Fruit fly (Drosophila melanogaster) whole organism, adult: Measurements from ENCODE around the gene CG7071.

Source experiments
- CG11617 ChIP-seq: fragments of 200-800 bp; sonication (Bioruptor generic); optimal IDR thresholded peaks from 2 replicates; lab custom pipeline; 2017; ENCODE audit warnings: mild to moderate bottlenecking, missing biosample characterization, missing genetic modification reagents, missing genetic modification characterization
- CG12768 ChIP-seq: fragments of 200-800 bp; sonication (Bioruptor generic); optimal IDR thresholded peaks from 2 replicates; lab custom pipeline; 2017; ENCODE audit warnings: missing biosample characterization, missing genetic modification characterization, mild to moderate bottlenecking, moderate library complexity, missing genetic modification reagents
- CG14711 ChIP-seq: fragments of 200-800 bp; sonication (Bioruptor generic); optimal IDR thresholded peaks from 2 replicates; lab custom pipeline; 2018; ENCODE audit warnings: missing biosample characterization, mild to moderate bottlenecking, missing genetic modification characterization, moderate library complexity
- CG1620 ChIP-seq: fragments of 200-800 bp; sonication (Bioruptor generic); optimal IDR thresholded peaks from 2 replicates; lab custom pipeline; 2016; ENCODE audit warnings: missing biosample characterization, missing genetic modification characterization
- CG33017 ChIP-seq: fragments of 200-800 bp; sonication (Bioruptor generic); optimal IDR thresholded peaks from 2 replicates; lab custom pipeline; 2018; ENCODE audit warnings: missing biosample characterization, mild to moderate bottlenecking, missing genetic modification characterization, moderate library complexity
- CG5204 ChIP-seq: fragments of 200-800 bp; sonication (Bioruptor generic); optimal IDR thresholded peaks from 2 replicates; lab custom pipeline; 2016; ENCODE audit warnings: missing biosample characterization, missing genetic modification characterization
- CG7045 ChIP-seq: fragments of 200-800 bp; sonication (Bioruptor generic); optimal IDR thresholded peaks from 2 replicates; lab custom pipeline; 2017; ENCODE audit warnings: missing biosample characterization, mild to moderate bottlenecking, missing genetic modification characterization
- CG7101 ChIP-seq: fragments of 200-800 bp; sonication (Bioruptor generic); optimal IDR thresholded peaks from 2 replicates; lab custom pipeline; 2018; ENCODE audit warnings: missing biosample characterization, mild to moderate bottlenecking, missing genetic modification characterization, moderate library complexity
- Clk ChIP-seq: fragments of 200-800 bp; sonication (Bioruptor generic); optimal IDR thresholded peaks from 2 replicates; lab custom pipeline; 2017; ENCODE audit warnings: missing biosample characterization, missing genetic modification characterization
- Crg-1 ChIP-seq: fragments of 200-800 bp; sonication (Bioruptor generic); optimal IDR thresholded peaks from 2 replicates; lab custom pipeline; 2016; ENCODE audit warnings: missing biosample characterization, missing genetic modification characterization
- Hr96 ChIP-seq: fragments of 200-800 bp; sonication (Bioruptor generic); optimal IDR thresholded peaks from 2 replicates; lab custom pipeline; 2016; ENCODE audit warnings: missing biosample characterization, missing genetic modification characterization
- Mnt ChIP-seq: fragments of 200-800 bp; sonication (Bioruptor generic); optimal IDR thresholded peaks from 2 replicates; lab custom pipeline; 2016; ENCODE audit warnings: missing biosample characterization, mild to moderate bottlenecking, missing genetic modification characterization
- bab1 ChIP-seq: fragments of 200-800 bp; sonication (Bioruptor generic); optimal IDR thresholded peaks from 3 replicates; lab custom pipeline; 2019; ENCODE audit warnings: missing biosample characterization, mild to moderate bottlenecking, missing genetic modification characterization, moderate library complexity
- cic ChIP-seq: fragments of 200-800 bp; sonication (Bioruptor generic); optimal IDR thresholded peaks from 2 replicates; lab custom pipeline; 2017; ENCODE audit warnings: missing biosample characterization, mild to moderate bottlenecking, missing genetic modification characterization, moderate library complexity
- cnc ChIP-seq, 2 experiments: fragments of >200 bp; optimal IDR thresholded peaks; 2 replicates each; lab custom pipeline; 2017
- kay ChIP-seq: fragments of 200-800 bp; sonication (Bioruptor generic); peaks from one replicate; lab custom pipeline; 2016; ENCODE audit warnings: missing biosample characterization, missing genetic modification characterization, borderline replicate concordance
- ovo ChIP-seq: fragments of 200-800 bp; sonication (Bioruptor generic); optimal IDR thresholded peaks from 2 replicates; lab custom pipeline; 2016; ENCODE audit warnings: missing biosample characterization, missing genetic modification characterization
- pad ChIP-seq: fragments of 200-800 bp; sonication (Bioruptor generic); optimal IDR thresholded peaks from 3 replicates; lab custom pipeline; 2017; ENCODE audit warnings: missing biosample characterization, missing genetic modification characterization, mild to moderate bottlenecking, moderate library complexity, missing genetic modification reagents
- tj ChIP-seq: fragments of 200-800 bp; sonication (Bioruptor generic); optimal IDR thresholded peaks from 3 replicates; lab custom pipeline; 2017; ENCODE audit warnings: missing biosample characterization, mild to moderate bottlenecking, missing genetic modification characterization, moderate library complexity
- toe ChIP-seq: fragments of 200-800 bp; sonication (Bioruptor generic); optimal IDR thresholded peaks from 2 replicates; lab custom pipeline; 2016; ENCODE audit warnings: missing biosample characterization, missing genetic modification characterization

CG7071 gene

dm6 chr3R:22362218-22362907 lies at the start of gene CG7071, which contains the start of the genes JMJD6 and Muted:
Gene CG7071, plus strand, starts transcription at chr3R:22362620.
Gene JMJD6, minus strand, starts transcription at chr3R:22362371.
Gene Muted, plus strand, starts transcription at chr3R:22362620.
- TF ChIP-seq bab1 (GFP tag; lab: Kevin White, UChicago) (peak; percentile 94), cnc (optimal IDR thresholded peaks at IDR 0.05; lab: Kevin White, UChicago) (no peak), Crg-1 (GFP tag; lab: Kevin White, UChicago) (peak; percentile 88), CG7101 (tag; lab: Kevin White, UChicago) (peak; percentile 95), CG33017 (tag; lab: Kevin White, UChicago) (peak; percentile 90), kay (no peak), Clk (GFP tag; lab: Kevin White, UChicago) (peak; percentile 90), CG1620 (GFP tag; lab: Kevin White, UChicago) (peak; percentile 96), tj (GFP tag; lab: Kevin White, UChicago) (peak; percentile 78), CG14711 (tag; lab: Kevin White, UChicago) (peak; percentile 88), CG7045 (GFP tag; lab: Kevin White, UChicago) (peak; percentile 90), Hr96 (GFP tag; lab: Kevin White, UChicago) (peak; percentile 86), toe (GFP tag; lab: Kevin White, UChicago) (peak; percentile 96), ovo (GFP tag; lab: Kevin White, UChicago) (peak; percentile 84), Mnt (GFP tag; lab: Kevin White, UChicago) (peak; percentile 86), CG11617 (peak; percentile 91), pad (GFP tag; lab: Kevin White, UChicago) (peak; percentile 84), cic (GFP tag; lab: Kevin White, UChicago) (peak; percentile 80), CG12768 (GFP tag; lab: Kevin White, UChicago) (peak; percentile 92), CG5204 (GFP tag; lab: Kevin White, UChicago) (no peak)

- TF ChIP-seq pad (GFP tag; lab: Kevin White, UChicago): no peak
- TF ChIP-seq CG14711 (tag; lab: Kevin White, UChicago): no peak
- no peak for TF ChIP-seq CG7101 (tag; lab: Kevin White, UChicago)
- no peak for TF ChIP-seq CG7045 (GFP tag; lab: Kevin White, UChicago)
- TF ChIP-seq bab1 (GFP tag; lab: Kevin White, UChicago): no peak
- TF ChIP-seq cnc (optimal IDR thresholded peaks at IDR 0.05; lab: Kevin White, UChicago): no peak
- no peak for TF ChIP-seq CG1620 (GFP tag; lab: Kevin White, UChicago)
- TF ChIP-seq Mnt (GFP tag; lab: Kevin White, UChicago): no peak
- TF ChIP-seq CG33017 (tag; lab: Kevin White, UChicago): no peak
- no peak for TF ChIP-seq CG12768 (GFP tag; lab: Kevin White, UChicago)
- no peak for TF ChIP-seq CG11617
- TF ChIP-seq cic (GFP tag; lab: Kevin White, UChicago): no peak
- TF ChIP-seq Crg-1 (GFP tag; lab: Kevin White, UChicago): no peak
- no peak for TF ChIP-seq Clk (GFP tag; lab: Kevin White, UChicago)
Observed at dm6 chr3R:22323994-22324393, 38.4 kb upstream of the CG7071 start, which contains the start of gene CG34377. Gene CG34377, minus strand, starts transcription at chr3R:22324094.

- no peak for TF ChIP-seq Clk (GFP tag; lab: Kevin White, UChicago)
- no peak for TF ChIP-seq bab1 (GFP tag; lab: Kevin White, UChicago)
- no peak for TF ChIP-seq Crg-1 (GFP tag; lab: Kevin White, UChicago)
- TF ChIP-seq tj (GFP tag; lab: Kevin White, UChicago): no peak
- no peak for TF ChIP-seq Hr96 (GFP tag; lab: Kevin White, UChicago)
- no peak for TF ChIP-seq CG5204 (GFP tag; lab: Kevin White, UChicago)
Observed at dm6 chr3R:22324736-22325135, 37.7 kb upstream of the CG7071 start.

- no peak for TF ChIP-seq CG1620 (GFP tag; lab: Kevin White, UChicago)
Observed at dm6 chr3R:22328665-22329350, 33.6 kb upstream of the CG7071 start, which contains the start of gene CG7080. Gene CG7080, plus strand, starts transcription at chr3R:22329300.

dm6 chr3R:22330512-22331119 lies 31.8 kb upstream of the CG7071 start, which contains the start of gene CG33721:
Gene CG33721, plus strand, starts transcription at chr3R:22331069.
- no peak for TF ChIP-seq ovo (GFP tag; lab: Kevin White, UChicago)
- TF ChIP-seq bab1 (GFP tag; lab: Kevin White, UChicago): no peak
- TF ChIP-seq CG11617: no peak

dm6 chr3R:22331691-22332090 lies 30.7 kb upstream of the CG7071 start, which contains the start of gene CG13862:
Gene CG13862, plus strand, starts transcription at chr3R:22331991.
- TF ChIP-seq Clk (GFP tag; lab: Kevin White, UChicago) (no peak), tj (GFP tag; lab: Kevin White, UChicago) (no peak), Hr96 (GFP tag; lab: Kevin White, UChicago) (no peak), toe (GFP tag; lab: Kevin White, UChicago) (no peak)
